Worm (Caenorhabditis elegans): ENCODE results near the gene R05D8.11.

- no peak for TF ChIP-seq pqm-1 (tag; optimal IDR thresholded peaks at IDR 0.05)
- no peak for TF ChIP-seq pha-4 (tag; optimal IDR thresholded peaks at IDR 0.05)
- TF ChIP-seq K02D7.2 (tag; optimal IDR thresholded peaks at IDR 0.05), result no peak
- TF ChIP-seq dve-1 (tag; optimal IDR thresholded peaks at IDR 0.05), result peak; percentile 85
- no peak for TF ChIP-seq lim-6 (tag; optimal IDR thresholded peaks at IDR 0.05)
- no peak for TF ChIP-seq ceh-18 (tag; optimal IDR thresholded peaks at IDR 0.05)
- TF ChIP-seq fkh-6 (tag; optimal IDR thresholded peaks at IDR 0.05), result no peak
- TF ChIP-seq ceh-22 (tag; optimal IDR thresholded peaks at IDR 0.05), result no peak
- no peak for TF ChIP-seq che-1 (tag; optimal IDR thresholded peaks at IDR 0.05)
- no peak for TF ChIP-seq elt-2 (tag; optimal IDR thresholded peaks at IDR 0.05)
- TF ChIP-seq ceh-48 (tag; optimal IDR thresholded peaks at IDR 0.05), result no peak
Measured at ce11 chrV:2825978-2826377, 45.3 kb upstream of the R05D8.11 start.

All from whole organism, late embryonic.